Worm (Caenorhabditis elegans): ENCODE results near the gene str-60.
"Not testable (repeated sequence)": the region's sequence is repeated elsewhere in the genome, so short reads cannot be mapped to it uniquely, and the experiment has no call there.

Gene str-60

DNA sequence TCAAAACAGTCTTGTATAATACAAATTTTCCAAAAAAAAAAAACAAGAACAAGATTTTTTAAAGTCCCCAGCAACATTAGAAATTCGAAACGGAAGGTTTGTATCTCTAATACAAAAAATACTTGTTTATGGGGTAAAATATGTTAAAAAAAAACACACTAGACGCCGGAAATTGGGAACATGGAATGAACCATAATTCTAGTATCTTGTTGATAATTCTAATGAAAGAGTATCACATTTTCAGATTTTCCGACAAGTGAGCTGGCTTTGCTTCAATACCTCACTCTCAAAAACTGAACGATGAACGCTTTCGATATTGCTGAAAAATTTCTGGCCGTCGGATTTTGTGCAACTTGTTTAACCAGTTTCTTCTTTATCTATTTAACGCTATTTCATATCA is at the start of gene str-60:
Gene str-60, plus strand, starts transcription at position 301 of the 400 bp plus-strand sequence.
- TF ChIP-seq ztf-29 (GFP tag; IDR thresholded peaks at IDR 0.05) (no peak), med-1 (GFP tag; optimal IDR thresholded peaks at IDR 0.05; ENCODE audit: insufficient read depth) (no peak), klf-2 (GFP tag; conservative IDR thresholded peaks at IDR 0.05) (no peak), ztf-23 (GFP tag; IDR thresholded peaks at IDR 0.05) (no peak), T22C8.4 (GFP tag; IDR thresholded peaks at IDR 0.05) (no peak), flt-1 (GFP tag; IDR thresholded peaks at IDR 0.05) (no peak), tab-1 (GFP tag; IDR thresholded peaks at IDR 0.05) (no peak), ref-1 (GFP tag; conservative IDR thresholded peaks at IDR 0.05) (no peak), cog-1 (tag; optimal IDR thresholded peaks at IDR 0.05) (no peak)

DNA sequence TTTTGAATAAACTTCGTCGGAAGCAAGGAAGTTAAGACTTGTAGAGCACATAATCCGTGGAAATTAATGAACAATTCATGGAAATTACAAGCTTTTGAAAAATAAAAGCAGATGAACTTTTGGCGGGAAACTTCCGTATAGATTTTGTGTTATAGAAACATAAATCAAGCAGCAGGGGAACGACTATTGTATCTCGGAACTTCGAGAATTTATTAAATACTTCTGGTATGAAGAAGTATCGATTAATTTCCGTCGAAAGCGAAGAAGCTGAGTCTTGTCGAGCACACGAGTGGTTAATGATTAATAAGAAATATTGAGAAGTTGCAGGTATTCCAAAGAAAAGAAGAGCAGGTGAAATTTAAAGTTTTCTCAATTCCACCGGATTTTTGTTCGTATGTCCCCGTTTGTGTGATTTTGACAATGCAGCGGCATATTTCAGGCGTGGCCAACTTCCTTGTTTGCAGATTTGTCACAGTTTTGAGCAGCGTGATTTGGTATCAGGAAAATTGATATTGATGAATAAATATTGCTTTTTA is 47.5 kb upstream of the str-60 start, which contains the start of gene srh-147:
Gene srh-147, minus strand, starts transcription at position 51 of the 536 bp plus-strand sequence.
- TF ChIP-seq cog-1 (tag; optimal IDR thresholded peaks at IDR 0.05); tab-1 (GFP tag; IDR thresholded peaks at IDR 0.05); flt-1 (GFP tag; IDR thresholded peaks at IDR 0.05): not testable (repeated sequence)

DNA sequence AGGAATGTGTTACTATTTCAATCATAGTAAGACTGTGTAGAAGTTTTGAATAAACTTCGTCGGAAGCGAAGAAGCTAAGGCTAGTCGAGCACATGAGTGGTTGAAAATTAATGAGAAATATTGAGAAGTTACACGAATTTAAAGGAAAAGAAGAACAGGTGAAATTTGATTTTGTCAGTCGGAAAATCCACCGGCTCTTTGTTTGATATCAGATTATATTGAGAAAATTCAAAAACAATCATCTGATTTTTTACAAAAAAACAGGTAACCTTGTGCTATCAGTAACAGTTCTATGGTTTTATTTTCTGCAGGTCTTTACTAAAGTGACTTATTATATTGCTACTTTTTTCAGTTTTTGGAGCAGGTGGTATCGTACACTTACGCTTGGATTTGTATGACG is 39.5 kb upstream of the str-60 start, which contains the start of gene srh-148:
Gene srh-148, minus strand, starts transcription at position 101 of the 400 bp plus-strand sequence.
- no peak for TF ChIP-seq ztf-29 (GFP tag; IDR thresholded peaks at IDR 0.05)
- TF ChIP-seq ztf-23 (GFP tag; IDR thresholded peaks at IDR 0.05), result no peak
- TF ChIP-seq med-1 (GFP tag; optimal IDR thresholded peaks at IDR 0.05; ENCODE audit: insufficient read depth), result no peak

DNA sequence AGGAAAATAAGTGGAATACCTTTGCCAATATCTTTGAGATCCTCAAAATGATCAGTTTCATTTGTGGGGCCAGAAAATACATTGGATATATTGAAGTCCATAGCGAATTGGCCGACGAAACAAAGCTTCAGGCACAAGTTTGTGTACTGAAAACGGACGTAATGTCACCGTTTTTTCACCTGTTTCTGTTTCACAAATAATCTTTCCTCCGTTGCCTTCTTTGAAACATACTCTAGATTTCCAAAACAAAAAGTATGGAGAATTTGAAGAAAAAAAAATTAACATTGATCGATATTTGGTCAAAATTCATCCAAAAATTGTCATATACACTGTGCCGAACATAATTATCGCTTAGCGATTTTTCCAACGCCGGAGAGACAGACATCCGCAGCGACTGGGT is 35.2 kb upstream of the str-60 start, which contains the start of gene srz-12:
Gene srz-12, minus strand, starts transcription at position 101 of the 400 bp plus-strand sequence.
- TF ChIP-seq klf-2 (GFP tag; conservative IDR thresholded peaks at IDR 0.05) (no peak), flt-1 (GFP tag; IDR thresholded peaks at IDR 0.05) (no peak), ztf-29 (GFP tag; IDR thresholded peaks at IDR 0.05) (no peak), tab-1 (GFP tag; IDR thresholded peaks at IDR 0.05) (no peak), ztf-23 (GFP tag; IDR thresholded peaks at IDR 0.05) (no peak), cog-1 (tag; optimal IDR thresholded peaks at IDR 0.05) (no peak), T22C8.4 (GFP tag; IDR thresholded peaks at IDR 0.05) (no peak)

DNA sequence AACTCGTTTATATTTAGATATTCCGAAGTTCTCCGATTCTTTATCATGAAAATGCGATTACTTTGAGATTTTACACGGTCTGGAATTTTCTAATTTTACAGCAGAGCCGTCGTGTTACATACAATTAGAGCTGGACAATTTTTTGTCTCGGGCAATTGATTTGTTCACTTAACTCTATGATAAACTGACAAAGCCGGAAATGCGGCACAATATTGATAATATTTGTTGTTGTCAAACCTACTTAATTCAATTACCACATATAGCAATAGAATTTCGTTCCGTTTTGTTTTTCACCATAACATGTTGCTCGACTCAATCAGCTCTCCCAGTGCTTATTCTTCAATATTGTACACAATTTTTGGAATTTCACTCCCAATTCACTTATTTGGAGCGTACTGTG is 34.8 kb upstream of the str-60 start, which contains the start of gene srh-299:
Gene srh-299, plus strand, starts transcription at position 301 of the 400 bp plus-strand sequence.
- TF ChIP-seq klf-2 (GFP tag; conservative IDR thresholded peaks at IDR 0.05) (no peak), ztf-23 (GFP tag; IDR thresholded peaks at IDR 0.05) (no peak), tab-1 (GFP tag; IDR thresholded peaks at IDR 0.05) (no peak), flt-1 (GFP tag; IDR thresholded peaks at IDR 0.05) (no peak), ztf-29 (GFP tag; IDR thresholded peaks at IDR 0.05) (no peak), cog-1 (tag; optimal IDR thresholded peaks at IDR 0.05) (no peak)

DNA sequence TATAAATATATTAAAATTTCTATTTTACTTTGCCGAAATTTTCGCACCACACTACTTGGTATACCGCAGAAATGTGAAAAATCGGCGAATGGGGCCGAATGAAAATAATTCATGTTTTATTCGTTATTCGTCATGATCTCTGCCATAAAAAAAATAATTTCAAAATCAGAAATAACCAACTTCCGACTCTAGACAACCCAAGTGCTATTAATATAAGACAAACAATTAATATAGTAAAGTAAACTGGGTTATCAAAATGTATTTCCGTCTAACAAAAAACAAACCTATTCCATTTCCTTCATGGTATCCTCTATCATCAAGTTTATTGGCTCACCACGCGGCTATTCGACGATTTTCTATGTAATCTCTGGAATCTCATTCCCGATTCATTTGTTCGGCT is 32.0 kb upstream of the str-60 start, which contains the start of gene srh-293:
Gene srh-293, plus strand, starts transcription at position 301 of the 400 bp plus-strand sequence.
- no peak for TF ChIP-seq med-1 (GFP tag; optimal IDR thresholded peaks at IDR 0.05; ENCODE audit: insufficient read depth)
- no peak for TF ChIP-seq ztf-23 (GFP tag; IDR thresholded peaks at IDR 0.05)
- no peak for TF ChIP-seq T22C8.4 (GFP tag; IDR thresholded peaks at IDR 0.05)
- TF ChIP-seq cog-1 (tag; optimal IDR thresholded peaks at IDR 0.05), result no peak
- no peak for TF ChIP-seq flt-1 (GFP tag; IDR thresholded peaks at IDR 0.05)
- TF ChIP-seq ref-1 (GFP tag; conservative IDR thresholded peaks at IDR 0.05), result no peak
- TF ChIP-seq ztf-29 (GFP tag; IDR thresholded peaks at IDR 0.05), result no peak
- no peak for TF ChIP-seq tab-1 (GFP tag; IDR thresholded peaks at IDR 0.05)
- no peak for TF ChIP-seq klf-2 (GFP tag; conservative IDR thresholded peaks at IDR 0.05)

DNA sequence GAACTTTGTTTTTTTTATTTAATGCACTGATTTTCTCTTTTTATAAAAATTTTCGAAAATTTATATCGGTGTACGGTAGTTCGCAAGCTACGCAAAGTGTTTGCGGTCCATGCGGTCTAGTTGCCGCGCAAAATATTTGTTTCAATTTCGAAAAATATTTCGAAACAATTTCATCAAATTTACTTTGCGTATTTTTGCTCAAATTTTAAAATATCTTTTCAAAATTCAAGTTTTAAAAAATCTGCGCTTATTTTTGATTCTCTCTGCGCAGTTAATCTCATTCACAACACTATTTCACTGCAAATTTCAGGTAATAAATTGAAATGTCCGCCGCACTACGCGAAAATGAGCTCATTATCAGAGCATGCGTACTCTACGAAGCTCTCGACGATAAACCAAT is 30.4 kb upstream of the str-60 start, which contains the start of gene fbxa-197:
Gene fbxa-197, plus strand, starts transcription at position 301 of the 400 bp plus-strand sequence.
- no peak for TF ChIP-seq ref-1 (GFP tag; conservative IDR thresholded peaks at IDR 0.05)
- TF ChIP-seq T22C8.4 (GFP tag; IDR thresholded peaks at IDR 0.05), result no peak
- no peak for TF ChIP-seq cog-1 (tag; optimal IDR thresholded peaks at IDR 0.05)
- no peak for TF ChIP-seq ztf-29 (GFP tag; IDR thresholded peaks at IDR 0.05)
- TF ChIP-seq med-1 (GFP tag; optimal IDR thresholded peaks at IDR 0.05; ENCODE audit: insufficient read depth), result no peak
- TF ChIP-seq klf-2 (GFP tag; conservative IDR thresholded peaks at IDR 0.05), result no peak
- no peak for TF ChIP-seq tab-1 (GFP tag; IDR thresholded peaks at IDR 0.05)
- TF ChIP-seq flt-1 (GFP tag; IDR thresholded peaks at IDR 0.05), result no peak
- no peak for TF ChIP-seq ztf-23 (GFP tag; IDR thresholded peaks at IDR 0.05)

DNA sequence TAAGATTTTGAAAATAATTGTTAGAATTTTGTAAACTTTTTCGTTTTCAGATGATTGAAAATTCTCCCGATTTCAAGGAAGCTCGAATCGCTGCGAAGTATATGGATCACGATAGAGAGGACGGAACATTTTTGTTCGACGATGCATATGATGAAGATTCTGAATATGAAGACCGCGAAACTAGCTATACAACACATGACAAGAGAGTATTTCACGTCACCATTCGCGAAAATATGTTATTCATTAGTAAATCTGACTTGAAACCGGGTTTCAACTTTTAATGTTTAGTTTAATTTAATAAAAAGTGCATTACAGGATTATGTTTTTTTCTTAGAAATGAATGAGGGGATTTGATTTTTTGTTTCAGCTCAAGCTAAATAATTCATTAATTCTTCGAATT is 27.4 kb upstream of the str-60 start, which contains the start of gene str-57:
Gene str-57, plus strand, starts transcription at position 301 of the 400 bp plus-strand sequence.
- TF ChIP-seq tab-1 (GFP tag; IDR thresholded peaks at IDR 0.05), result no peak
- TF ChIP-seq cog-1 (tag; optimal IDR thresholded peaks at IDR 0.05), result no peak
- no peak for TF ChIP-seq ref-1 (GFP tag; conservative IDR thresholded peaks at IDR 0.05)
- no peak for TF ChIP-seq flt-1 (GFP tag; IDR thresholded peaks at IDR 0.05)
- no peak for TF ChIP-seq T22C8.4 (GFP tag; IDR thresholded peaks at IDR 0.05)
- no peak for TF ChIP-seq ztf-29 (GFP tag; IDR thresholded peaks at IDR 0.05)
- no peak for TF ChIP-seq med-1 (GFP tag; optimal IDR thresholded peaks at IDR 0.05; ENCODE audit: insufficient read depth)
- no peak for TF ChIP-seq klf-2 (GFP tag; conservative IDR thresholded peaks at IDR 0.05)

DNA sequence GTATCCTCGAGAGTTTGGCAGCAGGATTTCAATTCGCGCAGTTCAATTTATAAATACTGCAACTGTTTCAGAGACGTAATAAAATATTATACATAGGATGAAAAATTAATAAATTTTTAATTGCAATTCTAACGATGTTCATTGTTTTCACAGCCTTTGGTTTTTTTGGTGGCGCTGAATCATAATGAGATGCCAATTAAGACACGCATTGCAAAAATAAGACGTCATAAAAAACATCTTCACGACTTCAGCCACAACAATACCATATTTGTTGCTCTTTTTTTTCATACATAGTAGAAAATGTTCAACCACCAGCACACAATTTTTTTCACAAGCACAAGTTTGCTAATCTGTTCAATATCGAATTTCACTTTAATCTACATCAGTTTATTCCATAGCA is 25.5 kb upstream of the str-60 start, which contains the start of gene str-56:
Gene str-56, plus strand, starts transcription at position 301 of the 400 bp plus-strand sequence.
- TF ChIP-seq flt-1 (GFP tag; IDR thresholded peaks at IDR 0.05), result no peak
- TF ChIP-seq med-1 (GFP tag; optimal IDR thresholded peaks at IDR 0.05; ENCODE audit: insufficient read depth), result no peak
- TF ChIP-seq klf-2 (GFP tag; conservative IDR thresholded peaks at IDR 0.05), result no peak
- no peak for TF ChIP-seq tab-1 (GFP tag; IDR thresholded peaks at IDR 0.05)

DNA sequence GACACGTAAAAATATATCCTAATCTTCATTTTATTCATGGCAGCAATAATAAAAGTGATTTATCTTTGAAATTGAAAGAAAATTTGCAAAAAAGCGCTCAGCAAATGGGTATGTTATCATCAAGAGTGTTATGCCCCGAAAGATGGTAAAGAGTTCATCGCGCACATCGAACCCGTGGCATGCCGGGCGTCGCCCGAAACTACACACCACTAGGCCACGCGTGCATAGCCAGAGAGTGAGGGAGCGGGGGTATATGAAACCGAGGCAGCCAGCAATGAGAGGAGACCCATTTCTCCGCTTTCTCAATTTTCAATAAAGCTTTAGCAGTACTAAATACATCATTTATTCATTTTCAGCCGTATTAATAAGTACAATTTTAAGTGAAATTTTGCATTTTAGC is 24.0 kb upstream of the str-60 start:
- TF ChIP-seq tab-1 (GFP tag; IDR thresholded peaks at IDR 0.05) (peak; percentile 100), ref-1 (GFP tag; conservative IDR thresholded peaks at IDR 0.05) (peak; percentile 100), T22C8.4 (GFP tag; IDR thresholded peaks at IDR 0.05) (peak; percentile 99), cog-1 (tag; optimal IDR thresholded peaks at IDR 0.05) (peak; percentile 96), flt-1 (GFP tag; IDR thresholded peaks at IDR 0.05) (peak; percentile 99), ztf-23 (GFP tag; IDR thresholded peaks at IDR 0.05) (peak; percentile 99), med-1 (GFP tag; optimal IDR thresholded peaks at IDR 0.05; ENCODE audit: insufficient read depth) (peak; percentile 91), ztf-29 (GFP tag; IDR thresholded peaks at IDR 0.05) (peak; percentile 100), klf-2 (GFP tag; conservative IDR thresholded peaks at IDR 0.05) (peak; percentile 99)
